Worm (Caenorhabditis elegans) whole organism, early embryonic: ENCODE results near the gene B0464.9.

ENCODE experiments used
- B0310.2 ChIP-seq: sonication (generic microtip); optimal IDR thresholded peaks from 2 replicates; lab custom pipeline; 2016; ENCODE audit warnings: mild to moderate bottlenecking, missing genetic modification characterization, missing compliant biosample characterization
- F13C5.2 ChIP-seq: sonication (generic microtip); optimal IDR thresholded peaks from 2 replicates; lab custom pipeline; 2017; ENCODE audit warnings: mild to moderate bottlenecking, missing genetic modification characterization, inconsistent platforms, missing compliant biosample characterization
- aly-1 ChIP-seq: sonication (generic microtip); optimal IDR thresholded peaks from 2 replicates; lab custom pipeline; 2016; ENCODE audit warnings: missing genetic modification characterization, missing compliant biosample characterization
- ama-1 ChIP-seq: fragments of 150-350 bp; optimal IDR thresholded peaks from 2 replicates; lab custom pipeline; 2014
- ceh-13 ChIP-seq: fragments of 200-800 bp; sonication (Bioruptor generic); optimal IDR thresholded peaks from 2 replicates; lab custom pipeline; 2018; ENCODE audit warnings: mild to moderate bottlenecking, missing genetic modification characterization, missing compliant biosample characterization
- ceh-36 ChIP-seq: sonication (generic microtip); optimal IDR thresholded peaks from 2 replicates; lab custom pipeline; 2016; ENCODE audit warnings: missing genetic modification characterization, inconsistent platforms, missing compliant biosample characterization
- ets-7 ChIP-seq: sonication (generic microtip); optimal IDR thresholded peaks from 2 replicates; lab custom pipeline; 2016; ENCODE audit warnings: missing genotype, missing genetic modification characterization, missing compliant biosample characterization
- flt-1 ChIP-seq: fragments of 200-800 bp; sonication (Bioruptor generic); IDR thresholded peaks from 2 replicates; pipeline ENCODE4 v1.3.6; 2022; ENCODE audit warnings: missing genetic modification characterization, missing compliant biosample characterization
- hmbx-1 ChIP-seq: sonication (generic microtip); optimal IDR thresholded peaks from 2 replicates; lab custom pipeline; 2016; ENCODE audit warnings: mild to moderate bottlenecking, missing genetic modification characterization, missing compliant biosample characterization
- hmg-4 ChIP-seq: fragments of 200-800 bp; sonication (Bioruptor generic); optimal IDR thresholded peaks from 2 replicates; lab custom pipeline; 2018; ENCODE audit warnings: mild to moderate bottlenecking, missing genetic modification characterization, missing compliant biosample characterization
- hnd-1 ChIP-seq: sonication (generic microtip); optimal IDR thresholded peaks from 2 replicates; lab custom pipeline; 2016; ENCODE audit warnings: missing genetic modification characterization, missing compliant biosample characterization
- pes-1 ChIP-seq: fragments of 200-800 bp; sonication (Bioruptor generic); IDR thresholded peaks from 2 replicates; pipeline ENCODE4 v1.3.6; 2022; ENCODE audit warnings: missing genetic modification reagents, missing genetic modification characterization, missing compliant biosample characterization
- scrt-1 ChIP-seq: fragments of 200-800 bp; sonication (Bioruptor generic); IDR thresholded peaks from 2 replicates; pipeline ENCODE4 v1.3.6; 2022; ENCODE audit warnings: missing genetic modification characterization, missing compliant biosample characterization
- sea-1 ChIP-seq: fragments of 200-800 bp; sonication (Bioruptor generic); conservative IDR thresholded peaks from 2 replicates; pipeline ENCODE4 v1.3.6; 2022; ENCODE audit warnings: missing genetic modification characterization, missing compliant biosample characterization
- tbx-11 ChIP-seq: fragments of 200-800 bp; sonication (Bioruptor generic); IDR thresholded peaks from 2 replicates; pipeline ENCODE4 v1.3.6; 2022; ENCODE audit warnings: missing genetic modification characterization, missing compliant biosample characterization
- tbx-37 ChIP-seq: fragments of 200-800 bp; sonication (Bioruptor generic); conservative IDR thresholded peaks from 2 replicates; pipeline ENCODE4 v1.3.6; 2022; ENCODE audit warnings: missing genetic modification reagents, missing genetic modification characterization, missing compliant biosample characterization
- tra-4 ChIP-seq: sonication (generic microtip); optimal IDR thresholded peaks from 2 replicates; lab custom pipeline; 2017; ENCODE audit warnings: missing genetic modification characterization, missing compliant biosample characterization

The B0464.9 gene

DNA sequence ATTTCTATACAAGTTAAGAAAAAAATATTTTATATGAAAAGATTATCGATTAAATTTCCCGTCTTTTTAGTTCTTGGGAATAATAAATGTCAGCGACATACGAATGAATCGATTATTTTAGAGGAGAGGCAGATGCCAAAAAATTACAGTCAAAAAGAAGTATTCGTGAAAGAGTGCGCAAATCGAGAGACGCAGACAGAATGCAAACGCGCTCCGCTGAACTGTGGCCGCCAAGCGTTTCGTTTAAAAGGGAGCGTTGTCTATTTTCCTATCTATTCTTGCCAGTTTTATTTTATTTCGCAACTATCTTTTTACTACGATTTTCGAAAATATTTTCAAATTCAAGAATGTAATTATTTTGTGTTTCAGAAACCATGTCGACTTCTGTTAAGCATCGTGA, 1.5 kb downstream of the B0464.9 start, which contains the start of gene baf-1:
Gene baf-1, plus strand, starts transcription at position 370 of the 400 bp plus-strand sequence.
- TF ChIP-seq hmg-4 (GFP tag; lab: Kevin White, UChicago) (peak; percentile 18), ets-7 (no peak)

ce11 chrIII:9467857-9468256, 2.3 kb downstream of the B0464.9 start, which contains the start of gene tag-342:
tag-342 (plus strand) TSS chrIII:9468157.
- TF ChIP-seq hmbx-1 (tag; lab: Kevin White, UChicago) (no peak), hmg-4 (GFP tag; lab: Kevin White, UChicago) (no peak), flt-1 (GFP tag; lab: Robert Waterston, UW) (no peak), ceh-36 (tag; lab: Kevin White, UChicago) (no peak), ets-7 (no peak), tbx-11 (no peak), hnd-1 (tag; lab: Kevin White, UChicago) (no peak), ceh-13 (GFP tag; lab: Kevin White, UChicago) (no peak), tra-4 (tag; lab: Kevin White, UChicago) (no peak), pes-1 (GFP tag; lab: Robert Waterston, UW) (no peak), B0310.2 (no peak), scrt-1 (GFP tag; lab: Robert Waterston, UW) (no peak), aly-1 (no peak), tbx-37 (no peak)

- TF ChIP-seq tbx-37 (no peak), F13C5.2 (tag; lab: Kevin White, UChicago) (no peak), scrt-1 (GFP tag; lab: Robert Waterston, UW) (no peak), ceh-13 (GFP tag; lab: Kevin White, UChicago) (no peak), pes-1 (GFP tag; lab: Robert Waterston, UW) (no peak)
Observed at ce11 chrIII:9471996-9472395, 6.4 kb downstream of the B0464.9 start.

ce11 chrIII:9472464-9472863, 6.9 kb downstream of the B0464.9 start:
- no peak for TF ChIP-seq tbx-37
- TF ChIP-seq tbx-11 = no peak
- no peak for TF ChIP-seq tra-4 (tag; lab: Kevin White, UChicago)
- no peak for TF ChIP-seq sea-1
- no peak for TF ChIP-seq scrt-1 (GFP tag; lab: Robert Waterston, UW)
- no peak for TF ChIP-seq F13C5.2 (tag; lab: Kevin White, UChicago)
- TF ChIP-seq ceh-36 (tag; lab: Kevin White, UChicago) = no peak
- no peak for TF ChIP-seq pes-1 (GFP tag; lab: Robert Waterston, UW)
- TF ChIP-seq ets-7 = no peak
- no peak for TF ChIP-seq hmg-4 (GFP tag; lab: Kevin White, UChicago)
- no peak for TF ChIP-seq hnd-1 (tag; lab: Kevin White, UChicago)
- TF ChIP-seq B0310.2 = no peak
- TF ChIP-seq ama-1 = no peak
- TF ChIP-seq aly-1 = no peak
- TF ChIP-seq hmbx-1 (tag; lab: Kevin White, UChicago) = no peak
- TF ChIP-seq ceh-13 (GFP tag; lab: Kevin White, UChicago) = no peak

DNA sequence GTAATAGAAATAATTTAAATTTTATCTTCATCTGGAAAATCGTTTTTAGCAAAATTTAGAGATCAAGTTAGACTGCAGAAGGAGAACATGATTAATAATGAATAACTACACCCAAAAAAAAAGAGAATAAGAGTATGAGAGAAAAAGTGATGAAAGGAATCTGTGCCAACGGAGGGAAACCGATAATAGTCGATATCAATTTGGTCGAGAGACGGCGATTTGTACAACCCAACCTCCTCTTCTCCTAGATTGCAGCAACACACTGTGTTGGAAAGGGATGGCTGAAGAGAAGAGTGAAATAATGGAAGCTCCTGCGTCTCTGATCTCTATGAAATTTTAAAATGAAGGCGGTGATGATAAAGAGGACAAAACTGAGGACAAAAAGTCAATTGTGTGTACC, 8.9 kb downstream of the B0464.9 start:
- TF ChIP-seq F13C5.2 (tag; lab: Kevin White, UChicago) (no peak), tbx-11 (no peak), hmg-4 (GFP tag; lab: Kevin White, UChicago) (no peak), ceh-13 (GFP tag; lab: Kevin White, UChicago) (no peak), ama-1 (no peak), hnd-1 (tag; lab: Kevin White, UChicago) (no peak), flt-1 (GFP tag; lab: Robert Waterston, UW) (no peak), tbx-37 (no peak), B0310.2 (no peak), aly-1 (no peak), ceh-36 (tag; lab: Kevin White, UChicago) (no peak), scrt-1 (GFP tag; lab: Robert Waterston, UW) (no peak), hmbx-1 (tag; lab: Kevin White, UChicago) (no peak)

DNA sequence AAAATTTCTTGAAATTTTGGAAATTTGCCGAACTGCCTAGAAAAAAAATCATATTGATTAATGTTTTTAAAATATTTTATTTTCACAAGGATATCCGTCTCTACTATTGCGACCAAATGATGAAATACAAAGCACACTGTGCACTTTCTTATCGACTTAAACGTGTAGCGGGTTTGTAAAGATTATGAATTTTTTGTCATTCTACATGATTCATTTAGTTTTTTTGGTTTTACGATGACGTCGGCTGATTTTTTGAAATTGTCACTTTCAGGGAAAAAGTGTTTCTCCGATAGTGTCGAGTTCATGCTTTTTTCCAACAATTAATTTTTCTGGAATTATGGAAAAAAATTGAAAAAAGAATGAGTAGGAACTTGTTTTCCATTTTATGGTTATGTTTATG, 11.0 kb downstream of the B0464.9 start:
- no peak for TF ChIP-seq hmg-4 (GFP tag; lab: Kevin White, UChicago)

ce11 chrIII:9482423-9482993, 16.9 kb downstream of the B0464.9 start:
- TF ChIP-seq ama-1 (no peak), hmbx-1 (tag; lab: Kevin White, UChicago) (no peak), ceh-36 (tag; lab: Kevin White, UChicago) (no peak), ets-7 (no peak), sea-1 (no peak), F13C5.2 (tag; lab: Kevin White, UChicago) (no peak), aly-1 (no peak)

- no peak for TF ChIP-seq sea-1
- TF ChIP-seq tra-4 (tag; lab: Kevin White, UChicago) = no peak
- TF ChIP-seq hmg-4 (GFP tag; lab: Kevin White, UChicago) = no peak
- TF ChIP-seq ceh-13 (GFP tag; lab: Kevin White, UChicago) = no peak
- TF ChIP-seq ama-1 = no peak
- TF ChIP-seq flt-1 (GFP tag; lab: Robert Waterston, UW) = no peak
- no peak for TF ChIP-seq aly-1
- no peak for TF ChIP-seq F13C5.2 (tag; lab: Kevin White, UChicago)
- no peak for TF ChIP-seq pes-1 (GFP tag; lab: Robert Waterston, UW)
- no peak for TF ChIP-seq scrt-1 (GFP tag; lab: Robert Waterston, UW)
Observed at ce11 chrIII:9483716-9484115, 18.1 kb downstream of the B0464.9 start.

ce11 chrIII:9485373-9485772, 19.8 kb downstream of the B0464.9 start, which contains the start of gene bre-3:
bre-3 (minus strand) TSS chrIII:9485473.
- no peak for TF ChIP-seq ama-1
- no peak for TF ChIP-seq ceh-13 (GFP tag; lab: Kevin White, UChicago)
- no peak for TF ChIP-seq pes-1 (GFP tag; lab: Robert Waterston, UW)
- no peak for TF ChIP-seq B0310.2
- no peak for TF ChIP-seq ets-7
